Worm (Caenorhabditis elegans) whole organism, young adult: ENCODE measurements around the gene C26B9.7.

Experiments
- B0035.1 ChIP-seq: sonication (generic microtip); optimal IDR thresholded peaks from 2 replicates; lab custom pipeline; 2016; ENCODE audit warnings: missing genetic modification characterization, mild to moderate bottlenecking, missing compliant biosample characterization, missing genotype, missing genetic modification reagents
- C17E4.6 ChIP-seq: fragments of 200-800 bp; sonication (Bioruptor generic); IDR thresholded peaks from 2 replicates; pipeline ENCODE4 v1.3.6; 2022; ENCODE audit warnings: missing genetic modification reagents, missing genetic modification characterization, missing compliant biosample characterization
- F23B12.7 ChIP-seq: sonication (generic microtip); optimal IDR thresholded peaks from 2 replicates; lab custom pipeline; 2017; ENCODE audit warnings: missing genetic modification characterization, mild to moderate bottlenecking, missing compliant biosample characterization, antibody characterized with exemption, moderate library complexity; ENCODE audit not compliant: insufficient read depth
- K11D2.4 ChIP-seq: fragments of 200-800 bp; sonication (Bioruptor generic); IDR thresholded peaks from 2 replicates; pipeline ENCODE4 v1.3.6; 2022; ENCODE audit warnings: missing genetic modification reagents, missing genetic modification characterization, missing compliant biosample characterization
- Y56A3A.18 ChIP-seq: fragments of 200-800 bp; sonication (Bioruptor generic); IDR thresholded peaks from 2 replicates; pipeline ENCODE4 v1.3.6; 2022; ENCODE audit warnings: missing genetic modification reagents, missing genetic modification characterization, missing compliant biosample characterization
- aptf-3 ChIP-seq: fragments of 200-800 bp; sonication (Bioruptor generic); IDR thresholded peaks from 2 replicates; pipeline ENCODE4 v1.3.6; 2022; ENCODE audit warnings: missing genetic modification characterization, missing compliant biosample characterization
- attf-5 ChIP-seq: fragments of 200-800 bp; sonication (Bioruptor generic); optimal IDR thresholded peaks from 2 replicates; lab custom pipeline; 2018; ENCODE audit warnings: mild to moderate bottlenecking, missing genetic modification characterization, missing compliant biosample characterization
- attf-6 ChIP-seq: fragments of 200-800 bp; sonication (Bioruptor generic); IDR thresholded peaks from 2 replicates; pipeline ENCODE4 v1.3.6; 2022; ENCODE audit warnings: missing genetic modification reagents, missing genetic modification characterization, missing compliant biosample characterization
- bed-1 ChIP-seq: fragments of 200-800 bp; sonication (Bioruptor generic); IDR thresholded peaks from 2 replicates; pipeline ENCODE4 v1.3.6; 2022; ENCODE audit warnings: missing genetic modification reagents, missing genetic modification characterization, missing compliant biosample characterization
- ccch-3 ChIP-seq: fragments of 200-800 bp; sonication (Bioruptor generic); optimal IDR thresholded peaks from 2 replicates; lab custom pipeline; 2018; ENCODE audit warnings: mild to moderate bottlenecking, missing genetic modification characterization, missing compliant biosample characterization
- ceh-27 ChIP-seq: fragments of 200-800 bp; sonication (Bioruptor generic); optimal IDR thresholded peaks from 2 replicates; lab custom pipeline; 2018; ENCODE audit warnings: mild to moderate bottlenecking, missing genetic modification characterization, moderate library complexity, missing compliant biosample characterization
- chd-7 ChIP-seq: sonication (generic microtip); optimal IDR thresholded peaks from 2 replicates; lab custom pipeline; 2016; ENCODE audit warnings: mild to moderate bottlenecking, missing genetic modification characterization, moderate library complexity, missing compliant biosample characterization
- dpl-1 ChIP-seq: fragments of 150-350 bp; optimal IDR thresholded peaks from 2 replicates; lab custom pipeline; 2014; ENCODE audit warnings: missing biosample characterization, missing genetic modification reagents, missing genetic modification characterization
- egl-18 ChIP-seq: fragments of 200-800 bp; sonication (Bioruptor generic); IDR thresholded peaks from 2 replicates; pipeline ENCODE4 v1.3.6; 2022; ENCODE audit warnings: missing genetic modification reagents, missing genetic modification characterization, missing compliant biosample characterization
- egl-44 ChIP-seq: fragments of 200-800 bp; sonication (Bioruptor generic); IDR thresholded peaks from 2 replicates; pipeline ENCODE4 v1.3.6; 2022; ENCODE audit warnings: missing genetic modification reagents, missing genetic modification characterization, missing compliant biosample characterization
- egrh-3 ChIP-seq: fragments of 200-800 bp; sonication (Bioruptor generic); IDR thresholded peaks from 2 replicates; pipeline ENCODE4 v1.3.6; 2022; ENCODE audit warnings: missing genetic modification reagents, missing genetic modification characterization, missing compliant biosample characterization
- gei-17 ChIP-seq: fragments of 200-800 bp; sonication (Bioruptor generic); optimal IDR thresholded peaks from 2 replicates; lab custom pipeline; 2018; ENCODE audit warnings: mild to moderate bottlenecking, missing genetic modification characterization, missing compliant biosample characterization
- hlh-12 ChIP-seq: sonication (generic microtip); optimal IDR thresholded peaks from 2 replicates; lab custom pipeline; 2016; ENCODE audit warnings: missing genetic modification characterization, missing compliant biosample characterization
- hrde-1 ChIP-seq: sonication (generic microtip); optimal IDR thresholded peaks from 2 replicates; lab custom pipeline; 2016; ENCODE audit warnings: missing genetic modification characterization, mild to moderate bottlenecking, missing compliant biosample characterization, moderate library complexity, missing genotype, missing genetic modification reagents, borderline replicate concordance
- lin-40 ChIP-seq: sonication (generic microtip); optimal IDR thresholded peaks from 2 replicates; lab custom pipeline; 2016; ENCODE audit warnings: missing genetic modification characterization, mild to moderate bottlenecking, missing compliant biosample characterization, missing genotype, missing genetic modification reagents
- madf-8 ChIP-seq: fragments of 200-800 bp; sonication (Bioruptor generic); conservative IDR thresholded peaks from 2 replicates; pipeline ENCODE4 v1.3.6; 2022; ENCODE audit warnings: missing genetic modification reagents, missing genetic modification characterization, missing compliant biosample characterization
- mcd-1 ChIP-seq: fragments of 200-800 bp; sonication (Bioruptor generic); IDR thresholded peaks from 2 replicates; pipeline ENCODE4 v1.3.6; 2022; ENCODE audit warnings: missing genetic modification reagents, missing genetic modification characterization, missing compliant biosample characterization
- mes-4 ChIP-seq: sonication (generic microtip); optimal IDR thresholded peaks from 2 replicates; lab custom pipeline; 2016; ENCODE audit warnings: missing genotype, missing genetic modification characterization, missing compliant biosample characterization
- nfya-1 ChIP-seq: sonication (generic microtip); optimal IDR thresholded peaks from 2 replicates; lab custom pipeline; 2017; ENCODE audit warnings: antibody characterized with exemption, missing compliant biosample characterization, missing genetic modification characterization, borderline replicate concordance; ENCODE audit not compliant: insufficient read depth
- nfya-2 ChIP-seq: fragments of 200-800 bp; sonication (Bioruptor generic); IDR thresholded peaks from 2 replicates; pipeline ENCODE4 v1.3.6; 2022; ENCODE audit warnings: missing genetic modification reagents, missing genetic modification characterization, missing compliant biosample characterization
- nhr-120 ChIP-seq: fragments of 200-800 bp; sonication (Bioruptor generic); IDR thresholded peaks from 2 replicates; pipeline ENCODE4 v1.3.6; 2022; ENCODE audit warnings: missing genetic modification characterization, missing compliant biosample characterization
- nhr-179 ChIP-seq: sonication (generic microtip); optimal IDR thresholded peaks from 2 replicates; lab custom pipeline; 2016; ENCODE audit warnings: mild to moderate bottlenecking, missing genetic modification characterization, missing compliant biosample characterization
- pha-4 ChIP-seq: fragments of 150-350 bp; sonication (generic microtip); optimal IDR thresholded peaks from 2 replicates; lab custom pipeline; 2014; ENCODE audit warnings: missing biosample characterization, missing genetic modification reagents, missing genetic modification characterization
- rpc-1 ChIP-seq, 2 experiments: fragments of 150-350 bp in 1 of 2; sonication (generic microtip) in 1 of 2; optimal IDR thresholded peaks; 2 replicates each; lab custom pipeline; 2014 to 2018; ENCODE audit warnings: missing biosample characterization in 1 of 2, missing genetic modification characterization in 1 of 2, missing genetic modification reagents in 1 of 2, missing genotype in 1 of 2
- sea-2 ChIP-seq: fragments of 200-800 bp; sonication (Bioruptor generic); IDR thresholded peaks from 2 replicates; pipeline ENCODE4 v1.3.6; 2022; ENCODE audit warnings: missing genetic modification characterization, missing compliant biosample characterization
- snpc-1.3 ChIP-seq: sonication (generic microtip); optimal IDR thresholded peaks from 2 replicates; lab custom pipeline; 2017; ENCODE audit warnings: missing genetic modification characterization, mild to moderate bottlenecking, missing compliant biosample characterization, antibody characterized with exemption, moderate library complexity, missing genotype, missing genetic modification reagents; ENCODE audit not compliant: insufficient read depth
- snpc-4 ChIP-seq, 5 experiments: fragments of 150-350 bp in 1 of 5; sonication (generic microtip) in 4 of 5; optimal IDR thresholded peaks; 2 replicates each; lab custom pipeline; 2014 to 2018; ENCODE audit warnings: missing genetic modification characterization in 5 of 5, missing biosample characterization in 3 of 5, antibody characterized with exemption in 2 of 5, mild to moderate bottlenecking in 2 of 5, missing compliant biosample characterization in 2 of 5, missing genotype in 2 of 5, moderate library complexity in 2 of 5, missing genetic modification reagents in 1 of 5
- sptf-2 ChIP-seq: fragments of 200-800 bp; sonication (Bioruptor generic); optimal IDR thresholded peaks from 2 replicates; lab custom pipeline; 2018; ENCODE audit warnings: mild to moderate bottlenecking, missing genetic modification characterization, missing compliant biosample characterization
- zim-3 ChIP-seq: sonication (generic microtip); optimal IDR thresholded peaks from 2 replicates; lab custom pipeline; 2017; ENCODE audit warnings: mild to moderate bottlenecking, missing genetic modification characterization, moderate library complexity, missing compliant biosample characterization
- ztf-25 ChIP-seq: fragments of 200-800 bp; sonication (Bioruptor generic); IDR thresholded peaks from 2 replicates; pipeline ENCODE4 v1.3.6; 2022; ENCODE audit warnings: missing genetic modification reagents, missing genetic modification characterization, missing compliant biosample characterization
- ztf-3 ChIP-seq: fragments of 200-800 bp; sonication (Bioruptor generic); optimal IDR thresholded peaks from 2 replicates; lab custom pipeline; 2018; ENCODE audit warnings: mild to moderate bottlenecking, missing genetic modification characterization, missing compliant biosample characterization
- ztf-6 ChIP-seq: fragments of 200-800 bp; sonication (Bioruptor generic); IDR thresholded peaks from 2 replicates; pipeline ENCODE4 v1.3.6; 2022; ENCODE audit warnings: missing genetic modification reagents, missing genetic modification characterization, missing compliant biosample characterization

C26B9.7 gene

ce11 chrX:5336498-5336897 lies 5.6 kb upstream of the C26B9.7 start (continued):
- no peak for TF ChIP-seq gei-17 (GFP tag; lab: Kevin White, UChicago)

- TF ChIP-seq ztf-6 (no peak), aptf-3 (GFP tag; lab: Robert Waterston, UW) (no peak), ztf-25 (GFP tag; lab: Robert Waterston, UW) (no peak), pha-4 (no peak), dpl-1 (GFP tag; lab: Kevin White, UChicago) (no peak), K11D2.4 (GFP tag; lab: Robert Waterston, UW) (no peak), rpc-1 (optimal IDR thresholded peaks at IDR 0.05; lab: Kevin White, UChicago) (no peak), rpc-1 (tag; optimal IDR thresholded peaks at IDR 0.05; lab: Kevin White, UChicago) (no peak), chd-7 (tag; lab: Kevin White, UChicago) (no peak), snpc-4 (GFP tag; optimal IDR thresholded peaks at IDR 0.05; lab: Kevin White, UChicago) (no peak), snpc-4 (tag; optimal IDR thresholded peaks at IDR 0.05; lab: Kevin White, UChicago) (no peak), attf-6 (no peak), gei-17 (GFP tag; lab: Kevin White, UChicago) (no peak), sptf-2 (no peak), nfya-1 (tag; lab: Kevin White, UChicago) (no peak), lin-40 (tag; lab: Kevin White, UChicago) (no peak), nhr-179 (no peak), C17E4.6 (no peak), hlh-12 (tag; lab: Kevin White, UChicago) (no peak), egl-18 (GFP tag; lab: Robert Waterston, UW) (no peak), bed-1 (no peak), ztf-3 (GFP tag; lab: Kevin White, UChicago) (no peak)
Measured at ce11 chrX:5337959-5338358, 4.1 kb upstream of the C26B9.7 start, which contains the start of gene C26B9.3. C26B9.3 (plus strand) TSS chrX:5338301.

ce11 chrX:5339357-5339756 lies 2.8 kb upstream of the C26B9.7 start:
- TF ChIP-seq madf-8 (no peak), hlh-12 (tag; lab: Kevin White, UChicago) (no peak), egl-44 (no peak), nhr-120 (GFP tag; lab: Robert Waterston, UW) (no peak), zim-3 (tag; lab: Kevin White, UChicago) (no peak), mes-4 (tag; lab: Kevin White, UChicago) (no peak), sea-2 (GFP tag; lab: Robert Waterston, UW) (no peak), F23B12.7 (tag; lab: Kevin White, UChicago) (no peak), ceh-27 (GFP tag; lab: Kevin White, UChicago) (no peak), nfya-2 (GFP tag; lab: Robert Waterston, UW) (no peak), hrde-1 (no peak), Y56A3A.18 (GFP tag; lab: Robert Waterston, UW) (no peak), sptf-2 (no peak), B0035.1 (tag; lab: Kevin White, UChicago) (no peak)

- no peak for TF ChIP-seq egrh-3 (GFP tag; lab: Robert Waterston, UW)
- TF ChIP-seq mcd-1 = no peak
- no peak for TF ChIP-seq ccch-3
- no peak for TF ChIP-seq rpc-1 (optimal IDR thresholded peaks at IDR 0.05; lab: Kevin White, UChicago)
- no peak for TF ChIP-seq rpc-1 (tag; optimal IDR thresholded peaks at IDR 0.05; lab: Kevin White, UChicago)
- TF ChIP-seq snpc-1.3 = no peak
- no peak for TF ChIP-seq madf-8
- no peak for TF ChIP-seq attf-5 (GFP tag; lab: Kevin White, UChicago)
Measured at ce11 chrX:5339889-5340288, 2.2 kb upstream of the C26B9.7 start, which contains the start of gene C26B9.2. C26B9.2 (plus strand) TSS chrX:5340189.
